Worm (Caenorhabditis elegans) whole organism, L1 larva: ENCODE data around the gene F22D3.4.

Source experiments
- ces-1 ChIP-seq: fragments of 150-350 bp; optimal IDR thresholded peaks from 2 replicates; lab custom pipeline; 2014; ENCODE audit warnings: missing biosample characterization, missing genetic modification reagents, missing genetic modification characterization
- fkh-4 ChIP-seq: sonication (generic microtip); optimal IDR thresholded peaks from 2 replicates; lab custom pipeline; 2016; ENCODE audit warnings: missing compliant biosample characterization, missing genetic modification characterization, borderline replicate concordance
- jun-1 ChIP-seq: fragments of 150-350 bp; optimal IDR thresholded peaks from 2 replicates; lab custom pipeline; 2014; ENCODE audit warnings: missing biosample characterization, missing genetic modification reagents, missing genetic modification characterization
- lin-35 ChIP-seq, 2 experiments: fragments of 150-350 bp; optimal IDR thresholded peaks; 2 replicates each; lab custom pipeline; 2014; ENCODE audit warnings: missing biosample characterization in 2 of 2, missing genetic modification characterization in 2 of 2, missing genetic modification reagents in 2 of 2

DNA sequence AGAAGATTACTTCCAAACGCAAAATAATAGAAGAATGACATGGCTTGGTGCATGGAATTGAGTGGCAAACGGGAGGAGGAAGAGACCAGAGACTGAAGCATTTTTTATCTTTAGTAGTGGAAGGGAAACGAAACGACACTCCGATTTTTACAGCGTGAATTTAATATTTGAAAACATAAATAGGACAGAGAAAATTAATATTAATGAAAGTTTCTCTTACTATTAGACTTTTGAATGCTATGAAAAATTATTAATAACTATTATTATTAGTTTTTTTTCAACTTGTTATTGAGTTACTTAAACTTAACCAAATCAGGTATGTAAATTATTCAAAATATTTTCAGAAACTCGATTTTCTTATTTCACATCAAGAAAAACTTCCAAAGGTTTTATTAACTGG lies 47.3 kb downstream of the F22D3.4 start, which contains the start of gene C44B7.7:
- no peak for TF ChIP-seq ces-1 (GFP tag; lab: Kevin White, UChicago)
- no peak for TF ChIP-seq jun-1 (tag; lab: Kevin White, UChicago)
- TF ChIP-seq fkh-4 (tag; lab: Kevin White, UChicago) = no peak
- TF ChIP-seq lin-35 (GFP tag; optimal IDR thresholded peaks at IDR 0.05; lab: Kevin White, UChicago) = no peak
